Fruit fly (Drosophila melanogaster): ENCODE results near the gene Rap1.

Rap1 gene

DNA sequence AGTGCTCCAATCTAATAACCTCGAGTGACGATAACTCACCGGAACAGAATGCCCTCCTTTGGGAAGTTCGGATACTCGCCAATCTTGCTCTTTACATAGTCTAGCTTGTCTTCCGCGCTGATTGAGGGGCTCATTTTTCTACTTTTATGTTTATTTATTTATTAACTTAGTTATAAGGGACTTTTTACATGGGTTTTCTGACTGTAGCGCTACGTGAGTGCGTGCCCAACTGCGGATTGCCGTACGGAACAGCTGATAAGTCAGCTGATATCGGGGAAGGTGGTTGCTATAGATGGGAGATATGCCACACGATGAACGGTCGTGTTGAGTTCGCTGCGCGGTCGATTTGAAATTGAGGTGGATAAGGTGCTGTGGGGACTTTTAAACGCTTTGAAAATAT is 22.6 kb upstream of the Rap1 start, which contains the start of gene Aprt (continued):
- TF ChIP-seq pum (GFP tag; optimal IDR thresholded peaks at IDR 0.05) (no peak), CG2120 (GFP tag; optimal IDR thresholded peaks at IDR 0.05) (no peak), CG1603 (tag; optimal IDR thresholded peaks at IDR 0.05) (peak; percentile 47), CG17186 (GFP tag; optimal IDR thresholded peaks at IDR 0.05) (peak; percentile 40), inv (GFP tag; IDR thresholded peaks at IDR 0.05; ENCODE audit: partially characterized antibody) (peak; percentile 51; the same call in 1 of the 2 replicates), Atf6 (GFP tag; IDR thresholded peaks at IDR 0.05) (no peak), CG8290 (GFP tag; optimal IDR thresholded peaks at IDR 0.05) (no peak), CG8290 (tag; optimal IDR thresholded peaks at IDR 0.05) (peak in 1 of 2 experiments; percentile 42), Bgb (GFP tag; IDR thresholded peaks at IDR 0.05; ENCODE audit: partially characterized antibody) (peak; percentile 86), aop (GFP tag; IDR thresholded peaks at IDR 0.05) (no peak), unc-4 (GFP tag; IDR thresholded peaks at IDR 0.05; ENCODE audit: partially characterized antibody) (peak; percentile 87), Poxn (GFP tag; IDR thresholded peaks at IDR 0.05) (no peak), btn (GFP tag; optimal IDR thresholded peaks at IDR 0.05) (no peak), E2f2 (GFP tag; IDR thresholded peaks at IDR 0.05) (peak; percentile 96), wor (GFP tag; IDR thresholded peaks at IDR 0.05) (no peak), CG31441 (GFP tag; IDR thresholded peaks at IDR 0.05) (peak; percentile 34; the same call in 1 of the 2 replicates), CG9932 (GFP tag; IDR thresholded peaks at IDR 0.05) (no peak), CG34422 (GFP tag; IDR thresholded peaks at IDR 0.05) (no peak), CG2889 (GFP tag; IDR thresholded peaks at IDR 0.05) (no peak), Nf-YA (GFP tag; IDR thresholded peaks at IDR 0.05) (no peak), cg (GFP tag; optimal IDR thresholded peaks at IDR 0.05) (no peak), CG9817 (tag; optimal IDR thresholded peaks at IDR 0.05) (no peak), BEAF-32 (GFP tag; optimal IDR thresholded peaks at IDR 0.05) (peak; percentile 78), Med (GFP tag) (peak; percentile 25), Usf (GFP tag; optimal IDR thresholded peaks at IDR 0.05) (no peak), knrl (GFP tag; IDR thresholded peaks at IDR 0.05; ENCODE audit: partially characterized antibody) (peak; percentile 67; the same call in 2 of the 3 replicates), Hr39 (optimal IDR thresholded peaks at IDR 0.05) (no peak), CG1024 (GFP tag; IDR thresholded peaks at IDR 0.05) (no peak), CG4854 (GFP tag; optimal IDR thresholded peaks at IDR 0.05) (no peak), sens-2 (GFP tag; IDR thresholded peaks at IDR 0.05) (no peak), disco-r (GFP tag; optimal IDR thresholded peaks at IDR 0.05) (no peak), Atf-2 (GFP tag; optimal IDR thresholded peaks at IDR 0.05) (no peak), CG7839 (tag; optimal IDR thresholded peaks at IDR 0.05) (no peak), eve (GFP tag; optimal IDR thresholded peaks at IDR 0.05) (no peak), klu (GFP tag; IDR thresholded peaks at IDR 0.05) (no peak), CG7928 (GFP tag; optimal IDR thresholded peaks at IDR 0.05) (no peak), CG17829 (tag; optimal IDR thresholded peaks at IDR 0.05) (no peak), gsb-n (tag; optimal IDR thresholded peaks at IDR 0.05) (no peak), hth (optimal IDR thresholded peaks at IDR 0.05) (no peak), corto (GFP tag; optimal IDR thresholded peaks at IDR 0.05) (no peak), sug (tag; optimal IDR thresholded peaks at IDR 0.05) (peak; percentile 63), CG9609 (GFP tag; optimal IDR thresholded peaks at IDR 0.05) (no peak), Hey (tag; optimal IDR thresholded peaks at IDR 0.05) (no peak), CG10267 (tag; optimal IDR thresholded peaks at IDR 0.05) (peak; percentile 34), CrebB (tag; optimal IDR thresholded peaks at IDR 0.05) (peak; percentile 32), tna (GFP tag; IDR thresholded peaks at IDR 0.05; ENCODE audit: partially characterized antibody) (no peak), CG14860 (GFP tag; IDR thresholded peaks at IDR 0.05; ENCODE audit: partially characterized antibody) (0 out of 3 replicates have a peak, but pooled peaks have one; percentile 31), nau (GFP tag; optimal IDR thresholded peaks at IDR 0.05) (no peak), dmrt11E (tag; optimal IDR thresholded peaks at IDR 0.05) (no peak), CG43689 (GFP tag; IDR thresholded peaks at IDR 0.05) (no peak), HmgZ (tag; optimal IDR thresholded peaks at IDR 0.05) (peak; percentile 16), CG13296 (GFP tag; optimal IDR thresholded peaks at IDR 0.05) (no peak)

All from whole organism, embryonic.